Worm (Caenorhabditis elegans) whole organism, L1 larva: ENCODE data around the gene spe-27.

Experiments used
- aly-2 ChIP-seq: fragments of 150-350 bp; optimal IDR thresholded peaks from 2 replicates; lab custom pipeline; 2014; ENCODE audit warnings: missing biosample characterization, missing genetic modification characterization
- fkh-8 ChIP-seq: sonication (generic microtip); optimal IDR thresholded peaks from 2 replicates; lab custom pipeline; 2016; ENCODE audit warnings: mild to moderate bottlenecking, missing genetic modification characterization, missing compliant biosample characterization
- nhr-11 ChIP-seq: fragments of 150-350 bp; optimal IDR thresholded peaks from 2 replicates; lab custom pipeline; 2014; ENCODE audit warnings: missing biosample characterization, missing genetic modification characterization
- sptf-1 ChIP-seq: fragments of 150-350 bp; optimal IDR thresholded peaks from 2 replicates; lab custom pipeline; 2014; ENCODE audit warnings: missing biosample characterization, missing genetic modification characterization
- ztf-11 ChIP-seq, 2 experiments: sonication (generic microtip); optimal IDR thresholded peaks; 2 replicates each; lab custom pipeline; 2016 to 2017; ENCODE audit warnings: missing genetic modification characterization in 2 of 2, missing biosample characterization in 1 of 2, missing compliant biosample characterization in 1 of 2

DNA sequence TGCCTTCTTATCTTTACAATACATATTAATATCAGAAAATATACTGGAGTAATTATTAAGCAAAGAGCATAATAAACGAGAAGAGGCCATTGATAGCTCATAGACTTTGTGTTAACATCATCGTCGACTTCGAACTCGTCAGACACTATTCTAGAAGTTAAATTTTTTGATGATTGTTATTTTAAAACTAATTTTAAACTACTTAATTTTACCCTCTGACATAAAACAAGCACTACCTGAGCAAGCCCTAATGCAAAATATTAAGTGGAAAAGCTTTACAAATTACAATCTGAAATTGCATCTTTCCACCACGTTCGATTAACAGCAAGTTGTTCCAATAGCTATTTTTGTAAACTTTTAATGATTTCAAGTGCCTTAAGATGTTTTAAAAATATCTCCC lies 4.4 kb upstream of the spe-27 start, which contains the start of gene srv-17:
- no peak for TF ChIP-seq aly-2 (tag; lab: Kevin White, UChicago)
- no peak for TF ChIP-seq sptf-1 (tag; lab: Kevin White, UChicago)
- no peak for TF ChIP-seq fkh-8 (tag; lab: Kevin White, UChicago)
- TF ChIP-seq nhr-11 (tag; lab: Kevin White, UChicago), result no peak
- no peak for TF ChIP-seq ztf-11 (tag; optimal IDR thresholded peaks at IDR 0.05; lab: Kevin White, UChicago)
